Worm (Caenorhabditis elegans): ENCODE measurements around the gene nspe-3.
A peak's percentile ranks its signal among the peaks of the same experiment; 100 is the strongest.

Gene nspe-3

ce11 chrII:12577754-12578153 lies 39.9 kb upstream of the nspe-3 start, which contains the start of gene clec-8:
TSS of gene clec-8 (minus strand) at chrII:12578061.
- TF ChIP-seq sma-3 (GFP tag; optimal IDR thresholded peaks at IDR 0.05) (no peak), fos-1 (tag; optimal IDR thresholded peaks at IDR 0.05) (peak; percentile 58)

- TF ChIP-seq sma-3 (GFP tag; optimal IDR thresholded peaks at IDR 0.05) (no peak), crh-2 (tag; optimal IDR thresholded peaks at IDR 0.05) (no peak), unc-39 (tag; optimal IDR thresholded peaks at IDR 0.05) (no peak), fos-1 (tag; optimal IDR thresholded peaks at IDR 0.05) (peak; percentile 69)
These were observed 36.7 kb upstream of the nspe-3 start, which contains the start of gene clec-4 for ce11 chrII:12580952-12581351. TSS of gene clec-4 (minus strand) at chrII:12581113.

- TF ChIP-seq nhr-11 (tag; optimal IDR thresholded peaks at IDR 0.05) (no peak), nhr-12 (tag; optimal IDR thresholded peaks at IDR 0.05) (no peak), skn-1 (tag; optimal IDR thresholded peaks at IDR 0.05) (no peak), ztf-11 (tag; optimal IDR thresholded peaks at IDR 0.05) (no peak), peb-1 (tag; optimal IDR thresholded peaks at IDR 0.05) (no peak), ZK546.5 (tag; optimal IDR thresholded peaks at IDR 0.05) (no peak), lin-39 (tag; optimal IDR thresholded peaks at IDR 0.05) (no peak), egl-27 (tag; optimal IDR thresholded peaks at IDR 0.05) (no peak), ceh-82 (tag; optimal IDR thresholded peaks at IDR 0.05) (no peak), ceh-16 (tag; optimal IDR thresholded peaks at IDR 0.05) (no peak), C34F6.9 (tag; optimal IDR thresholded peaks at IDR 0.05) (peak; percentile 47), snpc-4 (tag; optimal IDR thresholded peaks at IDR 0.05) (no peak), unc-55 (GFP tag; optimal IDR thresholded peaks at IDR 0.05) (peak; percentile 74), zag-1 (tag; optimal IDR thresholded peaks at IDR 0.05) (no peak), nhr-129 (tag; optimal IDR thresholded peaks at IDR 0.05) (peak; percentile 46), mab-5 (tag; optimal IDR thresholded peaks at IDR 0.05) (no peak), lin-13 (GFP tag; optimal IDR thresholded peaks at IDR 0.05) (no peak), sem-4 (tag; optimal IDR thresholded peaks at IDR 0.05) (no peak), nhr-21 (tag; optimal IDR thresholded peaks at IDR 0.05) (no peak), mdl-1 (tag; optimal IDR thresholded peaks at IDR 0.05) (no peak), lsy-2 (tag; optimal IDR thresholded peaks at IDR 0.05) (no peak), aly-2 (tag; optimal IDR thresholded peaks at IDR 0.05) (no peak), fos-1 (tag; optimal IDR thresholded peaks at IDR 0.05) (peak; percentile 14), gmeb-1 (tag; optimal IDR thresholded peaks at IDR 0.05) (peak; percentile 11), F13H6.1 (tag; optimal IDR thresholded peaks at IDR 0.05) (no peak), nhr-6 (tag; optimal IDR thresholded peaks at IDR 0.05) (no peak), unc-39 (tag; optimal IDR thresholded peaks at IDR 0.05) (no peak), nhr-77 (tag; optimal IDR thresholded peaks at IDR 0.05) (no peak)
These were observed 13.7 kb upstream of the nspe-3 start, which contains the start of the genes ceh-100 and lips-15 for ce11 chrII:12603667-12604621. TSS of gene ceh-100 (minus strand) at chrII:12603680. TSS of gene lips-15 (plus strand) at chrII:12604386.

ce11 chrII:12606108-12606507 lies 11.6 kb upstream of the nspe-3 start:
- TF ChIP-seq mab-5 (tag; optimal IDR thresholded peaks at IDR 0.05) (no peak), nhr-11 (tag; optimal IDR thresholded peaks at IDR 0.05) (no peak), ceh-16 (tag; optimal IDR thresholded peaks at IDR 0.05) (no peak), aly-2 (tag; optimal IDR thresholded peaks at IDR 0.05) (no peak), ceh-82 (tag; optimal IDR thresholded peaks at IDR 0.05) (no peak), peb-1 (tag; optimal IDR thresholded peaks at IDR 0.05) (no peak), unc-39 (tag; optimal IDR thresholded peaks at IDR 0.05) (no peak), nhr-23 (tag; optimal IDR thresholded peaks at IDR 0.05) (no peak), elt-1 (tag; optimal IDR thresholded peaks at IDR 0.05) (no peak), crh-2 (tag; optimal IDR thresholded peaks at IDR 0.05) (no peak), sma-3 (GFP tag; optimal IDR thresholded peaks at IDR 0.05) (no peak), ztf-4 (tag; optimal IDR thresholded peaks at IDR 0.05) (no peak), nhr-10 (tag; optimal IDR thresholded peaks at IDR 0.05) (no peak), alr-1 (tag; optimal IDR thresholded peaks at IDR 0.05) (no peak)
